Worm (Caenorhabditis elegans) whole organism, early embryonic: ENCODE data around the gene F59E11.7.

ENCODE experiments used
- B0310.2 ChIP-seq: sonication (generic microtip); optimal IDR thresholded peaks from 2 replicates; lab custom pipeline; 2016; ENCODE audit warnings: mild to moderate bottlenecking, missing genetic modification characterization, missing compliant biosample characterization
- ama-1 ChIP-seq: fragments of 150-350 bp; optimal IDR thresholded peaks from 2 replicates; lab custom pipeline; 2014
- ceh-36 ChIP-seq: sonication (generic microtip); optimal IDR thresholded peaks from 2 replicates; lab custom pipeline; 2016; ENCODE audit warnings: missing genetic modification characterization, inconsistent platforms, missing compliant biosample characterization
- flt-1 ChIP-seq: fragments of 200-800 bp; sonication (Bioruptor generic); IDR thresholded peaks from 2 replicates; pipeline ENCODE4 v1.3.6; 2022; ENCODE audit warnings: missing genetic modification characterization, missing compliant biosample characterization
- hmbx-1 ChIP-seq: sonication (generic microtip); optimal IDR thresholded peaks from 2 replicates; lab custom pipeline; 2016; ENCODE audit warnings: mild to moderate bottlenecking, missing genetic modification characterization, missing compliant biosample characterization
- pes-1 ChIP-seq: fragments of 200-800 bp; sonication (Bioruptor generic); IDR thresholded peaks from 2 replicates; pipeline ENCODE4 v1.3.6; 2022; ENCODE audit warnings: missing genetic modification reagents, missing genetic modification characterization, missing compliant biosample characterization
- sea-1 ChIP-seq: fragments of 200-800 bp; sonication (Bioruptor generic); conservative IDR thresholded peaks from 2 replicates; pipeline ENCODE4 v1.3.6; 2022; ENCODE audit warnings: missing genetic modification characterization, missing compliant biosample characterization
- tbx-11 ChIP-seq: fragments of 200-800 bp; sonication (Bioruptor generic); IDR thresholded peaks from 2 replicates; pipeline ENCODE4 v1.3.6; 2022; ENCODE audit warnings: missing genetic modification characterization, missing compliant biosample characterization
- tra-4 ChIP-seq: sonication (generic microtip); optimal IDR thresholded peaks from 2 replicates; lab custom pipeline; 2017; ENCODE audit warnings: missing genetic modification characterization, missing compliant biosample characterization

- TF ChIP-seq flt-1 (GFP tag; lab: Robert Waterston, UW), result no peak
- no peak for TF ChIP-seq tbx-11 (GFP tag; lab: Robert Waterston, UW)
- TF ChIP-seq ama-1 (lab: Kevin White, UChicago), result no peak
- TF ChIP-seq tra-4 (tag; lab: Kevin White, UChicago), result no peak
- TF ChIP-seq sea-1 (GFP tag; lab: Robert Waterston, UW), result no peak
- no peak for TF ChIP-seq hmbx-1
- no peak for TF ChIP-seq B0310.2 (tag; lab: Kevin White, UChicago)
- no peak for TF ChIP-seq ceh-36
- TF ChIP-seq pes-1 (GFP tag; lab: Robert Waterston, UW), result no peak
These were observed 40.2 kb downstream of the F59E11.7 start, which contains the start of gene C25E10.5 for ce11 chrV:9030248-9030647.
